Worm (Caenorhabditis elegans) whole organism, midembryonic: ENCODE results near the gene B0507.1.

Experiments
- T22C8.4 ChIP-seq: fragments of 200-800 bp; sonication (Bioruptor generic); IDR thresholded peaks from 2 replicates; pipeline ENCODE4 v1.3.6; 2022; ENCODE audit warnings: missing genetic modification characterization, missing compliant biosample characterization
- cog-1 ChIP-seq: sonication (generic microtip); optimal IDR thresholded peaks from 2 replicates; lab custom pipeline; 2016; ENCODE audit warnings: missing genetic modification characterization, missing compliant biosample characterization
- klf-2 ChIP-seq: fragments of 200-800 bp; sonication (Bioruptor generic); conservative IDR thresholded peaks from 2 replicates; pipeline ENCODE4 v1.3.6; 2022; ENCODE audit warnings: missing genetic modification reagents, missing genetic modification characterization, missing compliant biosample characterization
- ztf-23 ChIP-seq: fragments of 200-800 bp; sonication (Bioruptor generic); IDR thresholded peaks from 2 replicates; pipeline ENCODE4 v1.3.6; 2022; ENCODE audit warnings: missing genetic modification reagents, missing genetic modification characterization, missing compliant biosample characterization
- ztf-29 ChIP-seq: fragments of 200-800 bp; sonication (Bioruptor generic); IDR thresholded peaks from 2 replicates; pipeline ENCODE4 v1.3.6; 2022; ENCODE audit warnings: missing genetic modification reagents, missing genetic modification characterization, missing compliant biosample characterization

DNA sequence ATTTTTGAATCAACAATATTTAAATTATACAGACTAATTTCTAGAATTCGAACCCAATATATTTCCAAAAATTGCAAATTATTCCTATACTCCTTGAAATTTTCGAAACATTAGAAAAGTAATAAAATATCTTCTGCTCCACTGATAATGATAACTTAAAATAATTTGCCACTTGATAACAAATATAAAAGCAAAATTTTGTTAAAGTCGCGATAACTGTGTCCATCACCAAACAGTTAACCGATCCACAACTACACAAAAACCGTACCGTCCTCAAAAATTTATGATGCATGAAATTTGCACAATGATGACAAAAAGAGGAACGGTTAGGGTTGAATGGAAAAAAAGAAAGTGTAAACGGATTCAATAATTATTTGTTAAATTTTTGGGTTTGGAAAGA is 22.1 kb downstream of the B0507.1 start:
- TF ChIP-seq ztf-23 (GFP tag; lab: Robert Waterston, UW) (no peak), klf-2 (no peak), T22C8.4 (GFP tag; lab: Robert Waterston, UW) (no peak), cog-1 (tag; lab: Kevin White, UChicago) (no peak), ztf-29 (GFP tag; lab: Robert Waterston, UW) (no peak)
